Worm (Caenorhabditis elegans) whole organism, young adult: Measurements from ENCODE around the gene C13F10.1.

Experiments
- F10E7.11 ChIP-seq: sonication (generic microtip); optimal IDR thresholded peaks from 2 replicates; lab custom pipeline; 2017; ENCODE audit warnings: mild to moderate bottlenecking, missing genetic modification characterization, moderate library complexity, missing compliant biosample characterization
- F55B11.4 ChIP-seq: sonication (generic microtip); optimal IDR thresholded peaks from 2 replicates; lab custom pipeline; 2016; ENCODE audit warnings: missing compliant biosample characterization, missing genetic modification characterization, borderline replicate concordance; ENCODE audit not compliant: insufficient read depth
- K11D2.4 ChIP-seq: fragments of 200-800 bp; sonication (Bioruptor generic); IDR thresholded peaks from 2 replicates; pipeline ENCODE4 v1.3.6; 2022; ENCODE audit warnings: missing genetic modification reagents, missing genetic modification characterization, missing compliant biosample characterization
- K12H6.12 ChIP-seq: fragments of 200-800 bp; sonication (Bioruptor generic); optimal IDR thresholded peaks from 2 replicates; lab custom pipeline; 2018; ENCODE audit warnings: mild to moderate bottlenecking, missing genetic modification characterization, missing compliant biosample characterization
- T07F8.4 ChIP-seq: sonication (generic microtip); optimal IDR thresholded peaks from 2 replicates; lab custom pipeline; 2016; ENCODE audit warnings: mild to moderate bottlenecking, missing genetic modification characterization, moderate library complexity, missing compliant biosample characterization
- T26A5.8 ChIP-seq: sonication (generic microtip); optimal IDR thresholded peaks from 2 replicates; lab custom pipeline; 2016; ENCODE audit warnings: missing genetic modification characterization, missing compliant biosample characterization
- Y53G8AR.9 ChIP-seq: fragments of 200-800 bp; sonication (Bioruptor generic); conservative IDR thresholded peaks from 2 replicates; pipeline ENCODE4 v1.3.6; 2022; ENCODE audit warnings: missing genetic modification reagents, missing genetic modification characterization, missing compliant biosample characterization
- Y95B8A.8 ChIP-seq: fragments of 200-800 bp; sonication (Bioruptor generic); IDR thresholded peaks from 2 replicates; pipeline ENCODE4 v1.3.6; 2022; ENCODE audit warnings: missing genetic modification reagents, missing genetic modification characterization, missing compliant biosample characterization
- ZK185.1 ChIP-seq: sonication (generic microtip); optimal IDR thresholded peaks from 2 replicates; lab custom pipeline; 2016; ENCODE audit warnings: mild to moderate bottlenecking, missing genetic modification characterization, missing compliant biosample characterization; ENCODE audit not compliant: poor library complexity, severe bottlenecking
- atf-7 ChIP-seq: sonication (generic microtip); optimal IDR thresholded peaks from 2 replicates; lab custom pipeline; 2017; ENCODE audit warnings: mild to moderate bottlenecking, missing genetic modification characterization, missing compliant biosample characterization
- attf-3 ChIP-seq: fragments of 200-800 bp; sonication (Bioruptor generic); conservative IDR thresholded peaks from 2 replicates; pipeline ENCODE4 v1.3.6; 2022; ENCODE audit warnings: missing genetic modification reagents, missing genetic modification characterization, missing compliant biosample characterization
- attf-5 ChIP-seq: fragments of 200-800 bp; sonication (Bioruptor generic); optimal IDR thresholded peaks from 2 replicates; lab custom pipeline; 2018; ENCODE audit warnings: mild to moderate bottlenecking, missing genetic modification characterization, missing compliant biosample characterization
- attf-6 ChIP-seq: fragments of 200-800 bp; sonication (Bioruptor generic); IDR thresholded peaks from 2 replicates; pipeline ENCODE4 v1.3.6; 2022; ENCODE audit warnings: missing genetic modification reagents, missing genetic modification characterization, missing compliant biosample characterization
- ceh-27 ChIP-seq: fragments of 200-800 bp; sonication (Bioruptor generic); optimal IDR thresholded peaks from 2 replicates; lab custom pipeline; 2018; ENCODE audit warnings: mild to moderate bottlenecking, missing genetic modification characterization, moderate library complexity, missing compliant biosample characterization
- chd-7 ChIP-seq: sonication (generic microtip); optimal IDR thresholded peaks from 2 replicates; lab custom pipeline; 2016; ENCODE audit warnings: mild to moderate bottlenecking, missing genetic modification characterization, moderate library complexity, missing compliant biosample characterization
- dpl-1 ChIP-seq: fragments of 150-350 bp; optimal IDR thresholded peaks from 2 replicates; lab custom pipeline; 2014; ENCODE audit warnings: missing biosample characterization, missing genetic modification reagents, missing genetic modification characterization
- efl-1 ChIP-seq: fragments of 150-350 bp; optimal IDR thresholded peaks from 2 replicates; lab custom pipeline; 2014; ENCODE audit warnings: missing biosample characterization, missing genetic modification reagents, missing genetic modification characterization
- egrh-3 ChIP-seq: fragments of 200-800 bp; sonication (Bioruptor generic); IDR thresholded peaks from 2 replicates; pipeline ENCODE4 v1.3.6; 2022; ENCODE audit warnings: missing genetic modification reagents, missing genetic modification characterization, missing compliant biosample characterization
- hmg-1.2 ChIP-seq: fragments of 200-800 bp; sonication (Bioruptor generic); IDR thresholded peaks from 2 replicates; pipeline ENCODE4 v1.3.6; 2022; ENCODE audit warnings: missing genetic modification reagents, missing genetic modification characterization, missing compliant biosample characterization
- hmg-20 ChIP-seq: fragments of 200-800 bp; sonication (Bioruptor generic); IDR thresholded peaks from 2 replicates; pipeline ENCODE4 v1.3.6; 2022; ENCODE audit warnings: missing genetic modification reagents, missing genetic modification characterization, missing compliant biosample characterization
- hrde-1 ChIP-seq: sonication (generic microtip); optimal IDR thresholded peaks from 2 replicates; lab custom pipeline; 2016; ENCODE audit warnings: missing genetic modification characterization, mild to moderate bottlenecking, missing compliant biosample characterization, moderate library complexity, missing genotype, missing genetic modification reagents, borderline replicate concordance
- lag-1 ChIP-seq: fragments of 200-800 bp; sonication (Bioruptor generic); IDR thresholded peaks from 2 replicates; pipeline ENCODE4 v1.3.6; 2022; ENCODE audit warnings: missing genetic modification reagents, missing genetic modification characterization, missing compliant biosample characterization
- let-607 ChIP-seq, 2 experiments: fragments of 200-800 bp in 1 of 2; sonication (Bioruptor generic) in 1 of 2; sonication (generic microtip) in 1 of 2; optimal IDR thresholded peaks; 2 replicates each; lab custom pipeline; 2016 to 2018; ENCODE audit warnings: mild to moderate bottlenecking in 2 of 2, missing compliant biosample characterization in 2 of 2, missing genetic modification characterization in 2 of 2, moderate library complexity in 2 of 2, missing genotype in 1 of 2
- lin-35 ChIP-seq, 3 experiments: fragments of 150-350 bp in 2 of 3; sonication (generic microtip) in 1 of 3; optimal IDR thresholded peaks; 2 replicates each; lab custom pipeline; 2014 to 2018; ENCODE audit warnings: missing biosample characterization in 3 of 3, missing genetic modification characterization in 3 of 3, missing genetic modification reagents in 3 of 3
- lin-40 ChIP-seq: sonication (generic microtip); optimal IDR thresholded peaks from 2 replicates; lab custom pipeline; 2016; ENCODE audit warnings: missing genetic modification characterization, mild to moderate bottlenecking, missing compliant biosample characterization, missing genotype, missing genetic modification reagents
- madf-10 ChIP-seq: sonication (generic microtip); optimal IDR thresholded peaks from 2 replicates; lab custom pipeline; 2016; ENCODE audit warnings: mild to moderate bottlenecking, missing genetic modification characterization, missing compliant biosample characterization
- madf-3 ChIP-seq: fragments of 200-800 bp; sonication (Bioruptor generic); IDR thresholded peaks from 2 replicates; pipeline ENCODE4 v1.3.6; 2022; ENCODE audit warnings: missing genetic modification reagents, missing genetic modification characterization, missing compliant biosample characterization
- madf-6 ChIP-seq: fragments of 200-800 bp; sonication (Bioruptor generic); IDR thresholded peaks from 2 replicates; pipeline ENCODE4 v1.3.6; 2022; ENCODE audit warnings: missing genetic modification reagents, missing genetic modification characterization, missing compliant biosample characterization
- madf-8 ChIP-seq: fragments of 200-800 bp; sonication (Bioruptor generic); conservative IDR thresholded peaks from 2 replicates; pipeline ENCODE4 v1.3.6; 2022; ENCODE audit warnings: missing genetic modification reagents, missing genetic modification characterization, missing compliant biosample characterization
- nhr-80 ChIP-seq: sonication (generic microtip); optimal IDR thresholded peaks from 2 replicates; lab custom pipeline; 2016; ENCODE audit warnings: missing genetic modification characterization, missing compliant biosample characterization
- nhr-90 ChIP-seq: sonication (generic microtip); optimal IDR thresholded peaks from 2 replicates; lab custom pipeline; 2016; ENCODE audit warnings: missing genotype, mild to moderate bottlenecking, missing genetic modification characterization, missing compliant biosample characterization
- pbrm-1 ChIP-seq: fragments of 200-800 bp; sonication (Bioruptor generic); IDR thresholded peaks from 2 replicates; pipeline ENCODE4 v1.3.6; 2022; ENCODE audit warnings: missing genetic modification reagents, missing genetic modification characterization, missing compliant biosample characterization
- rpc-1 ChIP-seq, 2 experiments: fragments of 150-350 bp in 1 of 2; sonication (generic microtip) in 1 of 2; optimal IDR thresholded peaks; 2 replicates each; lab custom pipeline; 2014 to 2018; ENCODE audit warnings: missing biosample characterization in 1 of 2, missing genetic modification characterization in 1 of 2, missing genetic modification reagents in 1 of 2, missing genotype in 1 of 2
- snpc-1.3 ChIP-seq: sonication (generic microtip); optimal IDR thresholded peaks from 2 replicates; lab custom pipeline; 2017; ENCODE audit warnings: missing genetic modification characterization, mild to moderate bottlenecking, missing compliant biosample characterization, antibody characterized with exemption, moderate library complexity, missing genotype, missing genetic modification reagents; ENCODE audit not compliant: insufficient read depth
- snpc-4 ChIP-seq, 5 experiments: fragments of 150-350 bp in 1 of 5; sonication (generic microtip) in 4 of 5; optimal IDR thresholded peaks; 2 replicates each; lab custom pipeline; 2014 to 2018; ENCODE audit warnings: missing genetic modification characterization in 5 of 5, missing biosample characterization in 3 of 5, antibody characterized with exemption in 2 of 5, mild to moderate bottlenecking in 2 of 5, missing compliant biosample characterization in 2 of 5, missing genotype in 2 of 5, moderate library complexity in 2 of 5, missing genetic modification reagents in 1 of 5
- zfh-2 ChIP-seq: fragments of 200-800 bp; sonication (Bioruptor generic); conservative IDR thresholded peaks from 2 replicates; pipeline ENCODE4 v1.3.6; 2022; ENCODE audit warnings: missing genetic modification reagents, missing genetic modification characterization, missing compliant biosample characterization
- ztf-18 ChIP-seq: sonication (generic microtip); optimal IDR thresholded peaks from 2 replicates; lab custom pipeline; 2016; ENCODE audit warnings: missing genotype, mild to moderate bottlenecking, missing genetic modification characterization, missing compliant biosample characterization
- ztf-28 ChIP-seq: fragments of 200-800 bp; sonication (Bioruptor generic); IDR thresholded peaks from 2 replicates; pipeline ENCODE4 v1.3.6; 2022; ENCODE audit warnings: missing genetic modification reagents, missing genetic modification characterization, missing compliant biosample characterization

The C13F10.1 gene

DNA sequence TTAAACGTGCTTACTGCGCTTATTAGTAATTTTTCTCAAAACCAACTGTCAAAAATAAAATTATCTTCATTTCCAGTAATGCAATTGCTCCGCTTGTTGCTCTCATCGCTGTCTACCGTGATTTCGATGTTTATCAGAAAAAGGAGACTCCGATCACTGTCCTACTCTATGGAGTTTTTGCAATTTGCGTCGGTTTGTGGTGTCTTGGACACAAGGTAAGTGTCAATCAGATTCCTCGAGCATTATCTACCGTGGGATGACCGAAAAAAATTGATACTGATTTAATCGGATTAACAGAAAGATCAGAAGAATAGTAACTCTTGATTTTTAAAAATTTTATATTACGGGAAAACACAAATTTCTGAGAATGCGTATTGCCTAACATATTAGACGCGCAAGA lies 36.6 kb upstream of the C13F10.1 start:
- TF ChIP-seq nhr-80 (tag; lab: Kevin White, UChicago) (peak; percentile 55), lin-40 (tag; lab: Kevin White, UChicago) (no peak)

DNA sequence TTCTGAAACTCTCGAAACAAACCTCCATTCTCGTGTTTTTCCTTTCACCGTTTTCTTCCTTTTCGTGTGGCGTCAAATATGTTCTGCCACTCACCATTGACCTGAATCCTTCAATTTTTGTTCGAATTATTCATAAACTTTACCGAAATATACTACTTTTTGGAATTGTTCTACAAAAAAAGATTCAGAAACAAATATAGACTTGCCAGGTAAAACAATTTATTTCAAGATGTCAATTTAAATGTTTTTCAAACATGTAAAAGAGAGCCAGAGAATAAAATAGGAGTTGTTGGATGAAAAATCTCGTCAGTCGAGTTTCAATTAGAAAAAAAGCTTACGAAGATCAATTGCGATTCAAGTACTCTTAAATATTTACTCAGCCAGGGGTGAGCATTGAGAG lies 30.3 kb upstream of the C13F10.1 start, which contains the start of gene F09G2.8:
F09G2.8 (minus strand) TSS at position 101 of the 400 bp plus-strand sequence.
- TF ChIP-seq madf-8 (GFP tag; lab: Robert Waterston, UW) (no peak), lag-1 (GFP tag; lab: Robert Waterston, UW) (no peak), nhr-90 (tag; lab: Kevin White, UChicago) (no peak), madf-6 (0 out of 2 replicates have a peak, but pooled peaks have one; percentile 11), rpc-1 (optimal IDR thresholded peaks at IDR 0.05; lab: Kevin White, UChicago) (no peak), rpc-1 (tag; optimal IDR thresholded peaks at IDR 0.05; lab: Kevin White, UChicago) (no peak)

- 0 out of 2 replicates have a peak, but pooled peaks have one; percentile 11 for TF ChIP-seq pbrm-1 (GFP tag; lab: Robert Waterston, UW)
- 0 out of 2 replicates have a peak, but pooled peaks have one; percentile 22 for TF ChIP-seq egrh-3 (GFP tag; lab: Robert Waterston, UW)
- no peak for TF ChIP-seq atf-7 (tag; lab: Kevin White, UChicago)
- TF ChIP-seq lin-40 (tag; lab: Kevin White, UChicago): no peak
- TF ChIP-seq zfh-2: peak; percentile 66; the same call in 1 of the 2 replicates
- no peak for TF ChIP-seq madf-6
- no peak for TF ChIP-seq nhr-90 (tag; lab: Kevin White, UChicago)
- no peak for TF ChIP-seq T07F8.4 (tag; lab: Kevin White, UChicago)
- TF ChIP-seq lin-35 (GFP tag; optimal IDR thresholded peaks at IDR 0.05; lab: Kevin White, UChicago): no peak
- TF ChIP-seq Y95B8A.8 (GFP tag; lab: Robert Waterston, UW): no peak
- no peak for TF ChIP-seq snpc-4 (GFP tag; optimal IDR thresholded peaks at IDR 0.05; lab: Kevin White, UChicago)
- TF ChIP-seq snpc-4 (tag; optimal IDR thresholded peaks at IDR 0.05; lab: Kevin White, UChicago): no peak
- TF ChIP-seq hmg-1.2 (GFP tag; lab: Robert Waterston, UW): no peak
These were observed 29.1 kb upstream of the C13F10.1 start for ce11 chrV:7194818-7195217.

DNA sequence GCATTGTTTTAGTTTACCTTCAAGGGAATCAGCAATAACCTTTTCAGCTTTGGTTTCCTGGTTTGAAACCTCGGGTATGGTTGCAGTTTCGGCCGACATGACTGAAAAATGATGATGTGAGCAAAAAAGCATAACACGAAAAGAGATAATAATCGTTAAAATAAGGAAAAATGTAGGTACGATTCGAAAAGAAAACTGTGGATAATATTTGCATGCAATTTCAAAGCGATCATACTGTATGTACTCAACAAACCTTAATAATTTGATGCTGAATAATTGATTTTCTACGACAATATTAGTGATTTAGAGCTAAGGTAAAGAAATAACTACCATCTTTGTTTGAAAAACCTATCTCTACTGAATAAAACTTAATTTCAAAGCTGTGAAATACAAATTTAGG lies 27.8 kb upstream of the C13F10.1 start, which contains the start of gene attf-2:
attf-2 (minus strand) TSS at position 101 of the 400 bp plus-strand sequence.
- TF ChIP-seq madf-10 (tag; lab: Kevin White, UChicago) (no peak), F55B11.4 (no peak), attf-5 (GFP tag; lab: Kevin White, UChicago) (no peak), Y95B8A.8 (GFP tag; lab: Robert Waterston, UW) (no peak), madf-3 (0 out of 2 replicates have a peak, but pooled peaks have one; percentile 22), madf-8 (GFP tag; lab: Robert Waterston, UW) (no peak)

ce11 chrV:7196498-7196966 lies 27.3 kb upstream of the C13F10.1 start, which contains the start of gene F09G2.2:
F09G2.2 (plus strand) TSS chrV:7196916.
- TF ChIP-seq K12H6.12 (tag; lab: Kevin White, UChicago): peak; percentile 79
- peak; percentile 3 to 93 (median 10) for TF ChIP-seq lin-35 (GFP tag; optimal IDR thresholded peaks at IDR 0.05; lab: Kevin White, UChicago)
- peak; percentile 14 for TF ChIP-seq hrde-1 (tag; lab: Kevin White, UChicago)
- peak; percentile 72 for TF ChIP-seq K11D2.4 (GFP tag; lab: Robert Waterston, UW)
- TF ChIP-seq madf-3: peak; percentile 100
- peak; percentile 68 for TF ChIP-seq ZK185.1 (tag; lab: Kevin White, UChicago)
- peak; percentile 83 for TF ChIP-seq snpc-1.3 (tag; lab: Kevin White, UChicago)
- peak; percentile 70 for TF ChIP-seq ztf-18
- TF ChIP-seq attf-3: peak; percentile 73
- no peak for TF ChIP-seq T26A5.8 (tag; lab: Kevin White, UChicago)
- TF ChIP-seq ztf-28 (GFP tag; lab: Robert Waterston, UW): 0 out of 2 replicates have a peak, but pooled peaks have one; percentile 6
- peak; percentile 92 for TF ChIP-seq Y53G8AR.9 (GFP tag; lab: Robert Waterston, UW)
- peak; percentile 2 to 69 for TF ChIP-seq let-607 (tag; optimal IDR thresholded peaks at IDR 0.05; lab: Kevin White, UChicago)
- TF ChIP-seq F10E7.11 (tag; lab: Kevin White, UChicago): no peak
- TF ChIP-seq hmg-20 (GFP tag; lab: Robert Waterston, UW): 0 out of 2 replicates have a peak, but pooled peaks have one; percentile 48
- peak; percentile 90 for TF ChIP-seq dpl-1
- TF ChIP-seq chd-7 (tag; lab: Kevin White, UChicago): peak; percentile 33
- TF ChIP-seq efl-1 (GFP tag; lab: Kevin White, UChicago): peak; percentile 88
- TF ChIP-seq zfh-2: peak; percentile 90
- no peak for TF ChIP-seq attf-6 (GFP tag; lab: Robert Waterston, UW)
- peak; percentile 88 for TF ChIP-seq ceh-27 (GFP tag; lab: Kevin White, UChicago)
